Worm (Caenorhabditis elegans) whole organism, young adult: Measurements from ENCODE around the gene C34B4.4.
"Not testable (repeated sequence)": the region's sequence is repeated elsewhere in the genome, so short reads cannot be mapped to it uniquely, and the experiment has no call there.

ENCODE experiments used
- D2030.7 ChIP-seq: fragments of 200-800 bp; sonication (Bioruptor generic); IDR thresholded peaks from 2 replicates; pipeline ENCODE4 v1.3.6; 2022; ENCODE audit warnings: missing genetic modification reagents, missing genetic modification characterization, missing compliant biosample characterization
- F39B2.1 ChIP-seq: fragments of 200-800 bp; sonication (Bioruptor generic); IDR thresholded peaks from 2 replicates; pipeline ENCODE4 v1.3.6; 2022; ENCODE audit warnings: missing genetic modification reagents, missing genetic modification characterization, missing compliant biosample characterization
- T07F8.4 ChIP-seq: sonication (generic microtip); optimal IDR thresholded peaks from 2 replicates; lab custom pipeline; 2016; ENCODE audit warnings: mild to moderate bottlenecking, missing genetic modification characterization, moderate library complexity, missing compliant biosample characterization
- T26A5.8 ChIP-seq: sonication (generic microtip); optimal IDR thresholded peaks from 2 replicates; lab custom pipeline; 2016; ENCODE audit warnings: missing genetic modification characterization, missing compliant biosample characterization
- Y53F4B.3 ChIP-seq: fragments of 200-800 bp; sonication (Bioruptor generic); IDR thresholded peaks from 2 replicates; pipeline ENCODE4 v1.3.6; 2022; ENCODE audit warnings: missing genetic modification reagents, missing genetic modification characterization, missing compliant biosample characterization
- bed-2 ChIP-seq: fragments of 200-800 bp; sonication (Bioruptor generic); IDR thresholded peaks from 2 replicates; pipeline ENCODE4 v1.3.6; 2022; ENCODE audit warnings: missing genetic modification reagents, missing genetic modification characterization, missing compliant biosample characterization
- egl-18 ChIP-seq: fragments of 200-800 bp; sonication (Bioruptor generic); IDR thresholded peaks from 2 replicates; pipeline ENCODE4 v1.3.6; 2022; ENCODE audit warnings: missing genetic modification reagents, missing genetic modification characterization, missing compliant biosample characterization
- egl-44 ChIP-seq: fragments of 200-800 bp; sonication (Bioruptor generic); IDR thresholded peaks from 2 replicates; pipeline ENCODE4 v1.3.6; 2022; ENCODE audit warnings: missing genetic modification reagents, missing genetic modification characterization, missing compliant biosample characterization
- lsy-27 ChIP-seq: sonication (generic microtip); optimal IDR thresholded peaks from 2 replicates; lab custom pipeline; 2017; ENCODE audit warnings: missing genetic modification characterization, mild to moderate bottlenecking, missing compliant biosample characterization, antibody characterized with exemption, missing genotype, borderline replicate concordance; ENCODE audit not compliant: insufficient read depth
- mes-4 ChIP-seq: sonication (generic microtip); optimal IDR thresholded peaks from 2 replicates; lab custom pipeline; 2016; ENCODE audit warnings: missing genotype, missing genetic modification characterization, missing compliant biosample characterization
- nfya-2 ChIP-seq: fragments of 200-800 bp; sonication (Bioruptor generic); IDR thresholded peaks from 2 replicates; pipeline ENCODE4 v1.3.6; 2022; ENCODE audit warnings: missing genetic modification reagents, missing genetic modification characterization, missing compliant biosample characterization
- nhr-179 ChIP-seq: sonication (generic microtip); optimal IDR thresholded peaks from 2 replicates; lab custom pipeline; 2016; ENCODE audit warnings: mild to moderate bottlenecking, missing genetic modification characterization, missing compliant biosample characterization
- nhr-80 ChIP-seq: sonication (generic microtip); optimal IDR thresholded peaks from 2 replicates; lab custom pipeline; 2016; ENCODE audit warnings: missing genetic modification characterization, missing compliant biosample characterization
- pbrm-1 ChIP-seq: fragments of 200-800 bp; sonication (Bioruptor generic); IDR thresholded peaks from 2 replicates; pipeline ENCODE4 v1.3.6; 2022; ENCODE audit warnings: missing genetic modification reagents, missing genetic modification characterization, missing compliant biosample characterization
- rcor-1 ChIP-seq: fragments of 200-800 bp; sonication (Bioruptor generic); IDR thresholded peaks from 2 replicates; pipeline ENCODE4 v1.3.6; 2022; ENCODE audit warnings: missing genetic modification reagents, missing genetic modification characterization, missing compliant biosample characterization
- sea-2 ChIP-seq: fragments of 200-800 bp; sonication (Bioruptor generic); IDR thresholded peaks from 2 replicates; pipeline ENCODE4 v1.3.6; 2022; ENCODE audit warnings: missing genetic modification characterization, missing compliant biosample characterization
- snpc-3.4 ChIP-seq: sonication (generic microtip); optimal IDR thresholded peaks from 2 replicates; lab custom pipeline; 2017; ENCODE audit warnings: missing genetic modification characterization, mild to moderate bottlenecking, missing compliant biosample characterization, antibody characterized with exemption, moderate library complexity, missing genotype, missing genetic modification reagents
- sptf-2 ChIP-seq: fragments of 200-800 bp; sonication (Bioruptor generic); optimal IDR thresholded peaks from 2 replicates; lab custom pipeline; 2018; ENCODE audit warnings: mild to moderate bottlenecking, missing genetic modification characterization, missing compliant biosample characterization
- xnd-1 ChIP-seq: sonication (generic microtip); optimal IDR thresholded peaks from 2 replicates; lab custom pipeline; 2016; ENCODE audit warnings: missing genotype, missing genetic modification reagents, missing genetic modification characterization, missing compliant biosample characterization
- ztf-18 ChIP-seq: sonication (generic microtip); optimal IDR thresholded peaks from 2 replicates; lab custom pipeline; 2016; ENCODE audit warnings: missing genotype, mild to moderate bottlenecking, missing genetic modification characterization, missing compliant biosample characterization
- ztf-25 ChIP-seq: fragments of 200-800 bp; sonication (Bioruptor generic); IDR thresholded peaks from 2 replicates; pipeline ENCODE4 v1.3.6; 2022; ENCODE audit warnings: missing genetic modification reagents, missing genetic modification characterization, missing compliant biosample characterization

The C34B4.4 gene

DNA sequence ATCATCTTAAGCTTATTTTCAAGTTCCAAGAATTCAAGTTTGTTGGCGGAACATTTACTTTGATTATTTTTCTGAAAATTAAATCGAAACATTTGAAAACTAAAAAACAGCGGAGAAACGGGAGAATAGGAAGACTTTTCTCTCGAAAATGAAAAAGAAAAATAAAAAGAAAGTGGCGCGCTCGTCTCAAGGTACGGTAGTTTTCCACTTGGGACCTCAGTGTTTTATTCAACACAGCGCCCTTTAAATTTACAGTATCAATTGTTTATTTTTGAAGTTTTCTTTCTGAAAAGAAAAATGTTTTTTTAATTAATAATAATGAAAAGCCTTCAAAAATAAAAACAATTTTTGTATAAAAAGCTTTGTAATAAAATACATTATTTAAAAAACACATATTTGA is 41.3 kb downstream of the C34B4.4 start (continued):
- TF ChIP-seq D2030.7 (peak; percentile 88), pbrm-1 (GFP tag; lab: Robert Waterston, UW) (peak; percentile 32; the same call in 1 of the 2 replicates), xnd-1 (peak; percentile 85)
- TF ChIP-seq, all 124 proteins: peak for 18

DNA sequence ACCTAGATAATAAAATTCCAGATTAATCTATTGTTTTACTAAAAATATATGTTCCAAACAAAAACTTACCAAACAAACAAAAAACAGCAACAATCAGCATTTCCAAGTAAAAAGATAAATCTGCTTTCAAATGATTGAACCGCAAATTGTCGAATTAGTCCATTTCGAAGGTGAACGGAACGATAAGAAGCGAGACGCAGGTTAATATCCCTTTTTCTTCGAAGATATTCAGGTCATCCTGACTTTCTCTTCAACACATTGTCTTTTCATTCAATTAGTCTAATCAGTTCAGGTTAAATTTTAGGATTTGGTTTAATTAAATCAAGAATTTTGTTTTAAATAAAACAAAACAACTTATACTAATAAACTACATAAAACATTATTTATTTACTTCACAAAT is 43.2 kb downstream of the C34B4.4 start, which contains the start of gene B0365.9:
Gene B0365.9, minus strand, starts transcription at position 186 of the 400 bp plus-strand sequence.
- TF ChIP-seq rcor-1 (GFP tag; lab: Robert Waterston, UW) (no peak), ztf-25 (GFP tag; lab: Robert Waterston, UW) (no peak), Y53F4B.3 (GFP tag; lab: Robert Waterston, UW) (no peak)

DNA sequence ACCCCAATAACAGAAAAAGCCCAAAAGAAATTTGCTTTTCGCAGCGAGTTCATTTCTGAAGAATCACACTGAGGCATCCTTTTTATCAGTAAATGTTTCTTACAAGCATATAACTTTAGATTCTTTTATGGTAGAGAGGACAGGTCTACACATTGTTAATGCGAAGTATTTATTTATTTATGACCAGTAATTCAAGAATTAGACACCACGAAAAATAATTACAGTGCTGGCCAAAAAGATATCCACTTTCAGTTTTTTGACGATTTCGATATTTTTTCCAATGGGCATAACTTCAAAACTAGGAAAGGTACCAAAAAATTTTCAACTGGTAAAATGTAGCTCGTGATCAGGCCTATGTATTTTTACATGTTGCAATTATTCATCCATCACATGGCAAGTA is 44.6 kb downstream of the C34B4.4 start, which contains the start of gene clec-225:
Gene clec-225, minus strand, starts transcription at position 101 of the 400 bp plus-strand sequence.
- not testable (repeated sequence) for TF ChIP-seq egl-44; snpc-3.4 (tag; lab: Kevin White, UChicago); egl-18

DNA sequence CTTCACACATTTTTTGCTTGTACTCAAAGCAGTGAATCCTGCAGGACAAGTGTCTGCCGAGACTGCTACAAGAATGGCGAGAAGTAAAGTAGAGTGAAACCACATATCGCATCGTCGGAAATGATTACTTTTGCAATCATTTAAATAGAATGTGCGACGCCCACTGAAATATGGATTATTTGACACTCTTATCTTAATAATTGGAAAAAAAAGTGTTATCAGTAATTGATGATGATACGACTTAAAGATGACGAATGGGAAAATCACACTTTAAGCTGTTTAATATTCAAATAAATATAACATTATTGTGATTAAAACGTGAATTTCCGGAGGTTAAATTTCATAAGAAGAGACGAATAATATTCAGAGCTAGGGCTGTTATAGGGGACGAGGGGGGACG is 47.8 kb downstream of the C34B4.4 start, which contains the start of gene clec-41:
Gene clec-41, minus strand, starts transcription at position 147 of the 400 bp plus-strand sequence.
- TF ChIP-seq sptf-2 (GFP tag; lab: Kevin White, UChicago) (no peak), nhr-80 (tag; lab: Kevin White, UChicago) (peak; percentile 81), bed-2 (GFP tag; lab: Robert Waterston, UW) (no peak)

DNA sequence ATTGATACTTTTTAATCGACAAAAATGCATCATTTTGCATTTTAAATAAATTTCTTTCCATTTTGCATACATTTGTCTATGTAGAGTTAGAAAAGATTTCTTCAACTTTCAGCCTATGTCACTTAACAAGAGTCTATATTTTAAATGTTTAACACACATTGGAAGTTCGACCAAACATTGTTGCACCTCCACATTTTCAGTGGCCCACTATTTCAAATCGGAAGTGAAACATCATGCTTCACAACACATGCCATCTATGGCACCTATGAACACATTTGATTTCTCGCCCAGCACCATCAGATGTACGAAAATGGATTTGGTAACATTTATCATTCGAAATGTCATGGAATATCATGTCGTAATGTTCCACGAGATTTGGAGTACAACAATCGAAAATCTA is 48.5 kb downstream of the C34B4.4 start, which contains the start of gene dhc-3:
Gene dhc-3, plus strand, starts transcription at position 301 of the 400 bp plus-strand sequence.
- no peak for TF ChIP-seq nhr-179 (tag; lab: Kevin White, UChicago)
- TF ChIP-seq T07F8.4 (tag; lab: Kevin White, UChicago) = no peak
- no peak for TF ChIP-seq nfya-2 (GFP tag; lab: Robert Waterston, UW)
- no peak for TF ChIP-seq sea-2 (GFP tag; lab: Robert Waterston, UW)
- TF ChIP-seq ztf-18 (tag; lab: Kevin White, UChicago) = no peak
- no peak for TF ChIP-seq lsy-27 (tag; lab: Kevin White, UChicago)
- TF ChIP-seq T26A5.8 (tag; lab: Kevin White, UChicago) = no peak
- TF ChIP-seq mes-4 = no peak
- no peak for TF ChIP-seq F39B2.1
